Worm (Caenorhabditis elegans) whole organism, late embryonic: ENCODE results near the gene F35C5.12.

Experiments
- C08G9.2 ChIP-seq: sonication (generic microtip); optimal IDR thresholded peaks from 2 replicates; lab custom pipeline; 2016; ENCODE audit warnings: mild to moderate bottlenecking, missing genetic modification characterization, moderate library complexity, missing compliant biosample characterization
- F13H6.1 ChIP-seq: sonication (generic microtip); optimal IDR thresholded peaks from 2 replicates; lab custom pipeline; 2016; ENCODE audit warnings: missing genetic modification characterization, missing compliant biosample characterization
- K02D7.2 ChIP-seq: sonication (generic microtip); optimal IDR thresholded peaks from 2 replicates; lab custom pipeline; 2017; ENCODE audit warnings: mild to moderate bottlenecking, missing genetic modification characterization, missing compliant biosample characterization
- ahr-1 ChIP-seq: sonication (generic microtip); optimal IDR thresholded peaks from 2 replicates; lab custom pipeline; 2016; ENCODE audit warnings: missing genetic modification characterization, missing compliant biosample characterization
- ceh-18 ChIP-seq: sonication (generic microtip); optimal IDR thresholded peaks from 2 replicates; lab custom pipeline; 2016; ENCODE audit warnings: missing genetic modification characterization, missing compliant biosample characterization
- ceh-2 ChIP-seq: sonication (generic microtip); optimal IDR thresholded peaks from 2 replicates; lab custom pipeline; 2016; ENCODE audit warnings: missing genotype, missing genetic modification characterization, missing compliant biosample characterization
- ceh-30 ChIP-seq: fragments of 150-350 bp; optimal IDR thresholded peaks from 2 replicates; lab custom pipeline; 2014; ENCODE audit warnings: missing biosample characterization, missing genetic modification characterization
- ceh-31 ChIP-seq: sonication (generic microtip); optimal IDR thresholded peaks from 2 replicates; lab custom pipeline; 2016; ENCODE audit warnings: missing genetic modification characterization, missing compliant biosample characterization
- ceh-34 ChIP-seq: sonication (generic microtip); optimal IDR thresholded peaks from 2 replicates; lab custom pipeline; 2016; ENCODE audit warnings: mild to moderate bottlenecking, missing genetic modification characterization, missing compliant biosample characterization
- ceh-45 ChIP-seq: fragments of 200-800 bp; sonication (Bioruptor generic); IDR thresholded peaks from 2 replicates; pipeline ENCODE4 v1.3.6; 2022; ENCODE audit warnings: missing genetic modification reagents, missing genetic modification characterization, missing compliant biosample characterization
- ceh-48 ChIP-seq: sonication (generic microtip); optimal IDR thresholded peaks from 2 replicates; lab custom pipeline; 2016; ENCODE audit warnings: missing genetic modification characterization, inconsistent platforms, missing compliant biosample characterization
- ceh-6 ChIP-seq: fragments of 200-800 bp; sonication (Bioruptor generic); optimal IDR thresholded peaks from 2 replicates; lab custom pipeline; 2018; ENCODE audit warnings: mild to moderate bottlenecking, missing genetic modification characterization, missing compliant biosample characterization
- ceh-9 ChIP-seq: sonication (generic microtip); optimal IDR thresholded peaks from 2 replicates; lab custom pipeline; 2016; ENCODE audit warnings: mild to moderate bottlenecking, missing genetic modification characterization, inconsistent platforms, missing compliant biosample characterization
- dmd-4 ChIP-seq: sonication (generic microtip); optimal IDR thresholded peaks from 2 replicates; lab custom pipeline; 2016; ENCODE audit warnings: borderline replicate concordance, missing genetic modification characterization, missing compliant biosample characterization
- dve-1 ChIP-seq: sonication (generic microtip); optimal IDR thresholded peaks from 2 replicates; lab custom pipeline; 2017; ENCODE audit warnings: antibody characterized with exemption, mild to moderate bottlenecking, missing genetic modification characterization, missing compliant biosample characterization
- elt-2 ChIP-seq: sonication (generic microtip); optimal IDR thresholded peaks from 2 replicates; lab custom pipeline; 2016; ENCODE audit warnings: missing genetic modification reagents, missing genetic modification characterization, missing compliant biosample characterization
- eyg-1 ChIP-seq: sonication (generic microtip); optimal IDR thresholded peaks from 2 replicates; lab custom pipeline; 2016; ENCODE audit warnings: missing genotype, missing genetic modification characterization, missing compliant biosample characterization
- fax-1 ChIP-seq: sonication (generic microtip); optimal IDR thresholded peaks from 2 replicates; lab custom pipeline; 2016; ENCODE audit warnings: missing genotype, missing genetic modification characterization, missing compliant biosample characterization
- fkh-6 ChIP-seq: sonication (generic microtip); optimal IDR thresholded peaks from 2 replicates; lab custom pipeline; 2016; ENCODE audit warnings: missing genetic modification characterization, missing compliant biosample characterization
- gmeb-2 ChIP-seq: sonication (generic microtip); optimal IDR thresholded peaks from 2 replicates; lab custom pipeline; 2016; ENCODE audit warnings: missing genetic modification characterization, inconsistent platforms, missing compliant biosample characterization
- hlh-13 ChIP-seq: fragments of 200-800 bp; sonication (Bioruptor generic); optimal IDR thresholded peaks from 2 replicates; lab custom pipeline; 2018; ENCODE audit warnings: mild to moderate bottlenecking, missing genetic modification characterization, missing compliant biosample characterization
- hlh-15 ChIP-seq: sonication (generic microtip); optimal IDR thresholded peaks from 2 replicates; lab custom pipeline; 2016; ENCODE audit warnings: missing genetic modification characterization, missing compliant biosample characterization
- hlh-30 ChIP-seq: sonication (generic microtip); optimal IDR thresholded peaks from 2 replicates; lab custom pipeline; 2017; ENCODE audit warnings: antibody characterized with exemption, missing genetic modification characterization, missing compliant biosample characterization; ENCODE audit not compliant: insufficient read depth
- hlh-8 ChIP-seq: sonication (generic microtip); optimal IDR thresholded peaks from 2 replicates; lab custom pipeline; 2016; ENCODE audit warnings: missing genotype, missing genetic modification characterization, missing compliant biosample characterization
- lin-11 ChIP-seq: fragments of 200-800 bp; sonication (Bioruptor generic); optimal IDR thresholded peaks from 2 replicates; lab custom pipeline; 2018; ENCODE audit warnings: mild to moderate bottlenecking, missing genetic modification characterization, missing compliant biosample characterization
- mec-3 ChIP-seq: sonication (generic microtip); optimal IDR thresholded peaks from 2 replicates; lab custom pipeline; 2016; ENCODE audit warnings: borderline replicate concordance, missing genetic modification characterization, missing compliant biosample characterization
- nhr-11 ChIP-seq: fragments of 150-350 bp; optimal IDR thresholded peaks from 2 replicates; lab custom pipeline; 2014; ENCODE audit warnings: missing biosample characterization, missing genetic modification characterization
- npax-4 ChIP-seq: sonication (generic microtip); optimal IDR thresholded peaks from 2 replicates; lab custom pipeline; 2016; ENCODE audit warnings: missing genetic modification characterization, missing compliant biosample characterization
- odd-2 ChIP-seq: sonication (generic microtip); optimal IDR thresholded peaks from 2 replicates; lab custom pipeline; 2017; ENCODE audit warnings: antibody characterized with exemption, mild to moderate bottlenecking, missing genetic modification characterization, missing compliant biosample characterization
- pax-1 ChIP-seq: fragments of 150-350 bp; optimal IDR thresholded peaks from 2 replicates; lab custom pipeline; 2014; ENCODE audit warnings: missing biosample characterization, missing genetic modification characterization
- pqm-1 ChIP-seq: sonication (generic microtip); optimal IDR thresholded peaks from 2 replicates; lab custom pipeline; 2016; ENCODE audit warnings: missing genetic modification characterization, missing compliant biosample characterization
- pros-1 ChIP-seq: fragments of 150-350 bp; optimal IDR thresholded peaks from 2 replicates; lab custom pipeline; 2014; ENCODE audit warnings: missing biosample characterization, missing genetic modification reagents, missing genetic modification characterization
- ref-2 ChIP-seq: sonication (generic microtip); optimal IDR thresholded peaks from 2 replicates; lab custom pipeline; 2016; ENCODE audit warnings: missing genetic modification characterization, missing compliant biosample characterization
- rnt-1 ChIP-seq: sonication (generic microtip); optimal IDR thresholded peaks from 2 replicates; lab custom pipeline; 2016; ENCODE audit warnings: missing genetic modification characterization, missing compliant biosample characterization
- sdc-2 ChIP-seq: sonication (generic microtip); optimal IDR thresholded peaks from 2 replicates; lab custom pipeline; 2016; ENCODE audit warnings: missing genotype, missing genetic modification characterization, missing compliant biosample characterization
- sox-2 ChIP-seq: fragments of 200-800 bp; sonication (Bioruptor generic); IDR thresholded peaks from 2 replicates; pipeline ENCODE4 v1.3.6; 2022; ENCODE audit warnings: missing genetic modification reagents, missing genetic modification characterization, missing compliant biosample characterization
- sox-4 ChIP-seq: sonication (generic microtip); optimal IDR thresholded peaks from 2 replicates; lab custom pipeline; 2017; ENCODE audit warnings: mild to moderate bottlenecking, missing genetic modification characterization, inconsistent platforms, missing compliant biosample characterization
- syd-9 ChIP-seq: sonication (generic microtip); optimal IDR thresholded peaks from 2 replicates; lab custom pipeline; 2016; ENCODE audit warnings: mild to moderate bottlenecking, missing genetic modification characterization, moderate library complexity, missing compliant biosample characterization
- tbx-2 ChIP-seq: sonication (generic microtip); optimal IDR thresholded peaks from 2 replicates; lab custom pipeline; 2016; ENCODE audit warnings: missing genetic modification characterization, missing compliant biosample characterization
- tbx-7 ChIP-seq: sonication (generic microtip); optimal IDR thresholded peaks from 2 replicates; lab custom pipeline; 2016; ENCODE audit warnings: missing genotype, missing genetic modification characterization, missing compliant biosample characterization
- ttx-3 ChIP-seq: sonication (generic microtip); optimal IDR thresholded peaks from 2 replicates; lab custom pipeline; 2016; ENCODE audit warnings: missing genetic modification reagents, missing genetic modification characterization, missing compliant biosample characterization
- unc-3 ChIP-seq, 2 experiments: fragments of 200-800 bp in 1 of 2; sonication (Bioruptor generic) in 1 of 2; sonication (generic microtip) in 1 of 2; conservative IDR thresholded peaks in 1 of 2; optimal IDR thresholded peaks in 1 of 2; 2 replicates each; pipeline versions ENCODE4 v1.3.6 to Lab custom; 2016 to 2022; ENCODE audit warnings: missing compliant biosample characterization in 2 of 2, missing genetic modification characterization in 2 of 2, missing genetic modification reagents in 1 of 2
- unc-55 ChIP-seq: sonication (generic microtip); optimal IDR thresholded peaks from 2 replicates; lab custom pipeline; 2017; ENCODE audit warnings: missing biosample characterization, missing genetic modification reagents, missing genetic modification characterization
- zip-5 ChIP-seq: sonication (generic microtip); optimal IDR thresholded peaks from 2 replicates; lab custom pipeline; 2016; ENCODE audit warnings: missing genetic modification characterization, missing compliant biosample characterization
- ztf-16 ChIP-seq: sonication (generic microtip); optimal IDR thresholded peaks from 2 replicates; lab custom pipeline; 2017; ENCODE audit warnings: missing genetic modification characterization, missing compliant biosample characterization

Gene F35C5.12

ce11 chrII:12953297-12953696 is 38.9 kb upstream of the F35C5.12 start:
- TF ChIP-seq ceh-2 (tag; lab: Kevin White, UChicago) (no peak), tbx-2 (tag; lab: Kevin White, UChicago) (peak; percentile 35), elt-2 (tag; lab: Kevin White, UChicago) (peak; percentile 6), ceh-18 (tag; lab: Kevin White, UChicago) (peak; percentile 9), rnt-1 (tag; lab: Kevin White, UChicago) (peak; percentile 43), unc-55 (peak; percentile 67), ceh-31 (tag; lab: Kevin White, UChicago) (peak; percentile 0), ceh-48 (tag; lab: Kevin White, UChicago) (no peak), ceh-34 (no peak)

ce11 chrII:12948158-12948557 is 33.8 kb upstream of the F35C5.12 start, which contains the start of gene F58G1.7:
Gene F58G1.7, minus strand, starts transcription at chrII:12948258.
- TF ChIP-seq eyg-1 (tag; lab: Kevin White, UChicago) (no peak), ceh-45 (GFP tag; lab: Robert Waterston, UW) (no peak), elt-2 (tag; lab: Kevin White, UChicago) (no peak), mec-3 (tag; lab: Kevin White, UChicago) (no peak), dve-1 (tag; lab: Kevin White, UChicago) (no peak), K02D7.2 (tag; lab: Kevin White, UChicago) (no peak), unc-3 (GFP tag; conservative IDR thresholded peaks at IDR 0.05; lab: Robert Waterston, UW) (no peak), unc-3 (tag; optimal IDR thresholded peaks at IDR 0.05; lab: Kevin White, UChicago) (no peak), C08G9.2 (tag; lab: Kevin White, UChicago) (no peak), ceh-18 (tag; lab: Kevin White, UChicago) (no peak), hlh-15 (tag; lab: Kevin White, UChicago) (no peak), ceh-2 (tag; lab: Kevin White, UChicago) (no peak), ceh-30 (tag; lab: Kevin White, UChicago) (no peak), ceh-34 (no peak), ceh-6 (GFP tag; lab: Kevin White, UChicago) (no peak), ceh-48 (tag; lab: Kevin White, UChicago) (no peak), unc-55 (no peak), fkh-6 (tag; lab: Kevin White, UChicago) (no peak), dmd-4 (no peak), ztf-16 (tag; lab: Kevin White, UChicago) (no peak)

ce11 chrII:12944587-12945126 is 30.3 kb upstream of the F35C5.12 start:
- TF ChIP-seq hlh-8 (tag; lab: Kevin White, UChicago) (peak; percentile 25), ttx-3 (tag; lab: Kevin White, UChicago) (no peak), nhr-11 (no peak), tbx-7 (tag; lab: Kevin White, UChicago) (peak; percentile 50), K02D7.2 (tag; lab: Kevin White, UChicago) (no peak), lin-11 (tag; lab: Kevin White, UChicago) (peak; percentile 14), ahr-1 (no peak), hlh-13 (GFP tag; lab: Kevin White, UChicago) (no peak), syd-9 (peak; percentile 50), fax-1 (tag; lab: Kevin White, UChicago) (no peak), hlh-30 (tag; lab: Kevin White, UChicago) (peak; percentile 78), dve-1 (tag; lab: Kevin White, UChicago) (peak; percentile 35), sdc-2 (tag; lab: Kevin White, UChicago) (peak; percentile 67), F13H6.1 (peak; percentile 37), dmd-4 (no peak), npax-4 (tag; lab: Kevin White, UChicago) (no peak), sox-4 (tag; lab: Kevin White, UChicago) (no peak), ceh-34 (peak; percentile 77), pax-1 (no peak), zip-5 (no peak), gmeb-2 (peak; percentile 45), sox-2 (GFP tag; lab: Robert Waterston, UW) (peak; percentile 31; the same call in 1 of the 2 replicates), ref-2 (tag; lab: Kevin White, UChicago) (peak; percentile 85), ztf-16 (tag; lab: Kevin White, UChicago) (peak; percentile 44), pqm-1 (tag; lab: Kevin White, UChicago) (peak; percentile 29), unc-55 (peak; percentile 8), mec-3 (tag; lab: Kevin White, UChicago) (no peak), ceh-2 (tag; lab: Kevin White, UChicago) (peak; percentile 47), ceh-9 (no peak), ceh-31 (tag; lab: Kevin White, UChicago) (peak; percentile 74), tbx-2 (tag; lab: Kevin White, UChicago) (peak; percentile 82), pros-1 (tag; lab: Kevin White, UChicago) (peak; percentile 85), odd-2 (tag; lab: Kevin White, UChicago) (no peak)
